Worm (Caenorhabditis elegans): Measurements from ENCODE around the gene W09G12.8.
A peak's percentile ranks its signal among the peaks of the same experiment; 100 is the strongest.

W09G12.8 gene

DNA sequence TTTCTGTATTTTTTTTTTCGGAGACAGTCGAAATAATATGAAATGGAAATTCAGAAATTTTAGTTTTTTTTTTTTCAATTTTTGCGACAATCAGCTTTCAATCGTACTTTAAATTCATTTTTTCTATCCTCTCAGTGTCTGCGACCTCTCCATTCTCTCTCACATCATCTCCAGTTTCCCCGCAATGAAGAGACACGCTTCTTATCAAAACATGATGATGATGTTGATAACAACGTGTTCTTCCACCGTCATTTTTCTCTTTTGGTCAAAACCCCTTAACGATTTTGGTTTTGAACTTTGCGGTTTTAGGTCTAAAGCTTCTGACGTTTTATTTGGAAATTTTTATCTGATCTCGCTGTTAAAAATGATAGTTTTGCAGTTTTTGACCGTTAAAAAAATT, 16.7 kb upstream of the W09G12.8 start:
- TF ChIP-seq F13C5.2 (tag; optimal IDR thresholded peaks at IDR 0.05) (no peak), B0310.2 (tag; optimal IDR thresholded peaks at IDR 0.05) (no peak), ceh-13 (GFP tag; optimal IDR thresholded peaks at IDR 0.05) (no peak), scrt-1 (GFP tag; IDR thresholded peaks at IDR 0.05) (no peak), sea-1 (GFP tag; conservative IDR thresholded peaks at IDR 0.05) (no peak), pes-1 (GFP tag; IDR thresholded peaks at IDR 0.05) (no peak), ceh-36 (tag; optimal IDR thresholded peaks at IDR 0.05) (no peak), ama-1 (optimal IDR thresholded peaks at IDR 0.05) (no peak), tbx-11 (GFP tag; IDR thresholded peaks at IDR 0.05) (no peak), ets-7 (tag; optimal IDR thresholded peaks at IDR 0.05) (no peak), tbx-37 (GFP tag; conservative IDR thresholded peaks at IDR 0.05) (no peak), hmbx-1 (tag; optimal IDR thresholded peaks at IDR 0.05) (no peak)

DNA sequence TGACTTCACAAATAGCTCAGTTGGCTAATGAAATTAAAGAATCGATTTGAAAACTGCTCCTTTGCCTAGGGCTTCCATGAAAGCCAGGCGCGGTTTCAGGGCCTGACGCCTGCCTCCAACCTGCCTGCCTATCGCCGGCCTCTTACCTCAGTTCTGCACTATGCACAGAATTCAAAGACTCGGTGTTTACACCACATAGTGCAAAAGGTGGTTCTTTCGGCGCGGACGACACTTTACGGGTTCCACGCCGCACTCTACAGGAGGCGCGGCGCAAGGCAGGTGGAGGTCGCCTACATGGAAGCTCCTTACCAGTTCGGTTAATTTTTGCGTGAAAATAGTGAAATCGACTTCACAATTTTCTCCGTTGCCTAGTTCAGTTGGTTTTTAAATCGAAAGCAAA, 16.2 kb upstream of the W09G12.8 start:
- no peak for TF ChIP-seq tbx-37 (GFP tag; conservative IDR thresholded peaks at IDR 0.05)
- TF ChIP-seq flt-1 (GFP tag; IDR thresholded peaks at IDR 0.05), result no peak
- no peak for TF ChIP-seq B0310.2 (tag; optimal IDR thresholded peaks at IDR 0.05)
- TF ChIP-seq tra-4 (tag; optimal IDR thresholded peaks at IDR 0.05), result no peak
- no peak for TF ChIP-seq hnd-1 (tag; optimal IDR thresholded peaks at IDR 0.05)
- TF ChIP-seq aly-1 (tag; optimal IDR thresholded peaks at IDR 0.05), result no peak
- TF ChIP-seq ets-7 (tag; optimal IDR thresholded peaks at IDR 0.05), result no peak

DNA sequence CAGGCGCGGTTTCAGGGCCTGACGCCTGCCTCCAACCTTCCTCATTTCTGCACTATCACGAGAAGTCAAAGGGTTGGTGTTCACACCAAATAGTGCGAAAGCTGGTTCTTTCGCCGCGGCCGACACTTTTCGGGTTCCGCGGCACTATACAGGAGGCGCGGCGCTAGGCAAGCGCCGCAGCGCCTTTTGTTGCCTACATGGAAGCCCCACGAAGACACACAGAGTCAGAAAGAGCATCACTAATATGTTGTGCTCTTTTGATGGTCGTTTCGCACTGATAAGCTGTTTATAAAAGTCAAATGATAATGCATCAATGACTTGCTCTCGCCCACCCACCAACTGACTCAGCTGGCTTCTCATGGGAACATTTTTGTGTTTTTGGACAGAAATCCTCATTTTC, 14.1 kb upstream of the W09G12.8 start:
- TF ChIP-seq hnd-1 (tag; optimal IDR thresholded peaks at IDR 0.05) (no peak), ceh-36 (tag; optimal IDR thresholded peaks at IDR 0.05) (no peak), F13C5.2 (tag; optimal IDR thresholded peaks at IDR 0.05) (no peak), ceh-13 (GFP tag; optimal IDR thresholded peaks at IDR 0.05) (no peak)

DNA sequence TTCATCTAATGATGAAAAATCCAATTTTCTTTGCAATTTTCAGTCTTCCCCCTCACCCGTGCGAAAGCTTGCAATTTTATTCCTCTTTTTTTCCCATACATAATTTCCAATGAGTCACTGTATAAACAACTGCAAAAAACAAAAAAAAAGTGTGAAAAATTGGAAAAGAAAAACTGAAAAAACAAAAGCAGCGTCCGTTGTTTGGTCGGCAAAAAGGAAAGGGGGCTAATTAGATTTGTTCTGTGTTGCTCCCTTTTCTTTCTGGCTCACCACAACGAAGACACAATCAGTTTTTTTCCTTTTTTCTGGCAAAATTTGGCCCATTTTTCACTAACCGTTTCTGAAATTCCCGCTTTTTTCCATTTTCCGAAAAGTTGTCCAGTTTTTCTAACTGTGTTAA, 13.6 kb upstream of the W09G12.8 start:
- TF ChIP-seq hmg-4 (GFP tag; optimal IDR thresholded peaks at IDR 0.05) (no peak), ceh-36 (tag; optimal IDR thresholded peaks at IDR 0.05) (no peak), tra-4 (tag; optimal IDR thresholded peaks at IDR 0.05) (no peak), pes-1 (GFP tag; IDR thresholded peaks at IDR 0.05) (no peak)

DNA sequence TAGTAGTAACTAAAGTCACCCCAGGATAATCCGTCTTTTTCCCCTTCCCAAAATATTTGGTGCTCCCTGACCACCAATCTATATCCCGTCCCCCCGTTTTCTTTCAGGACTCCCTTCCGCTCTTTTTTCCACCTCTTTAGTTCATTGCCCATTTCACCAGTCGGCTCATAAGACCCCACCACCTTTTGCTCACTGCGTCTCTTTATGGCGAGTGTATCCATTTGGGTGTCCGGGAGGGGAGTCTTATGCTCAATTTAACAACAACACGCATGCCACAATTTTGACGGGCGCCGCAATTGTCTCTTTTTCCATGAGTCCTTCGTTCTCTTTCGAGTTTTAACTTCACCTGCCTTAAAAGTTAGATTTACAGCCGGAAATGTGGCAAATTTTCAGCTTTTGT, 12.8 kb upstream of the W09G12.8 start:
- no peak for TF ChIP-seq tbx-11 (GFP tag; IDR thresholded peaks at IDR 0.05)
- TF ChIP-seq hmg-4 (GFP tag; optimal IDR thresholded peaks at IDR 0.05), result no peak
- TF ChIP-seq ceh-13 (GFP tag; optimal IDR thresholded peaks at IDR 0.05), result no peak
- no peak for TF ChIP-seq ceh-36 (tag; optimal IDR thresholded peaks at IDR 0.05)
- no peak for TF ChIP-seq hnd-1 (tag; optimal IDR thresholded peaks at IDR 0.05)
- no peak for TF ChIP-seq ets-7 (tag; optimal IDR thresholded peaks at IDR 0.05)
- no peak for TF ChIP-seq aly-1 (tag; optimal IDR thresholded peaks at IDR 0.05)
- TF ChIP-seq B0310.2 (tag; optimal IDR thresholded peaks at IDR 0.05), result no peak
- TF ChIP-seq hmbx-1 (tag; optimal IDR thresholded peaks at IDR 0.05), result no peak
- TF ChIP-seq sea-1 (GFP tag; conservative IDR thresholded peaks at IDR 0.05), result no peak
- no peak for TF ChIP-seq ama-1 (optimal IDR thresholded peaks at IDR 0.05)
- no peak for TF ChIP-seq scrt-1 (GFP tag; IDR thresholded peaks at IDR 0.05)
- TF ChIP-seq pes-1 (GFP tag; IDR thresholded peaks at IDR 0.05), result no peak
- no peak for TF ChIP-seq tbx-37 (GFP tag; conservative IDR thresholded peaks at IDR 0.05)
- TF ChIP-seq tra-4 (tag; optimal IDR thresholded peaks at IDR 0.05), result no peak
- TF ChIP-seq F13C5.2 (tag; optimal IDR thresholded peaks at IDR 0.05), result no peak

DNA sequence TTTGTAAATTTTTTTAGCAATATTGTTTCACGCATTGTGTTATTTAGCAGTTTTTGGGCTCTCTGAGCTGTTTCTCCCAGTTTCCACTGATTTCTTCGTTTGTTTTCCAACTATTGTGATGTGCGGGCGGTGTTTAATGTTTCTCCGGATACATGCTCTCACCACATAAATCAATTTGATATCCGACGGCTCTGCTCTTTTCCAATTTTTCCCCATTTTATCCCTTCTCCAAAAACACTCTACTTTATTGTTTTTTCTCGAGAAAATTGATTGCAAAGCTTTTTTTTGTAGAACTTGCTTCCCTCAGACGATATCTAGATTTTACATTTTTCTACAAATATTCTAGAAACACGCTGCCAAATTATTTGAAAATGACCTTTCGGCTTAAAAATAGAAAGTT, 10.4 kb upstream of the W09G12.8 start:
- TF ChIP-seq aly-1 (tag; optimal IDR thresholded peaks at IDR 0.05), result no peak

DNA sequence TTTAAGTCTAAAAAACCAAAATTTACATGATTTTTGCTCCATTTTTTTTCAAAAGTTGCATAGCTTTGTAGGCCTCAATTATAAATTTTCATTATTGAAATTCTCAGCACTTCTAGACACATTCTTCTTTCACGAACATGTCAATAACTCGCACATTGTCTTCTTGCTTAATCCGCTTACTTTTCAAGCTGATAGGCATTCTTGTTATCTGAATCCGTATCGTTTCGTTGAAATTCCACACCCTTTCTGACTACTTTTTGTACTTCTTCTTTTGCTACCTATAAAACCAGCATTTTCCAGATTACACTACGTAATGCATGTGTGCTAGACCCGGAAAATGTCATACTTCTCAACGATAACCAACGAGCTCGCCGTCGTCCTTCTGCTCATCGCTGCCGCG, 9.7 kb upstream of the W09G12.8 start, which contains the start of gene W09G12.9:
W09G12.9 (plus strand) TSS at position 301 of the 400 bp plus-strand sequence.
- TF ChIP-seq sea-1 (GFP tag; conservative IDR thresholded peaks at IDR 0.05) (no peak), scrt-1 (GFP tag; IDR thresholded peaks at IDR 0.05) (no peak), hnd-1 (tag; optimal IDR thresholded peaks at IDR 0.05) (no peak), ets-7 (tag; optimal IDR thresholded peaks at IDR 0.05) (no peak), hmbx-1 (tag; optimal IDR thresholded peaks at IDR 0.05) (no peak)

DNA sequence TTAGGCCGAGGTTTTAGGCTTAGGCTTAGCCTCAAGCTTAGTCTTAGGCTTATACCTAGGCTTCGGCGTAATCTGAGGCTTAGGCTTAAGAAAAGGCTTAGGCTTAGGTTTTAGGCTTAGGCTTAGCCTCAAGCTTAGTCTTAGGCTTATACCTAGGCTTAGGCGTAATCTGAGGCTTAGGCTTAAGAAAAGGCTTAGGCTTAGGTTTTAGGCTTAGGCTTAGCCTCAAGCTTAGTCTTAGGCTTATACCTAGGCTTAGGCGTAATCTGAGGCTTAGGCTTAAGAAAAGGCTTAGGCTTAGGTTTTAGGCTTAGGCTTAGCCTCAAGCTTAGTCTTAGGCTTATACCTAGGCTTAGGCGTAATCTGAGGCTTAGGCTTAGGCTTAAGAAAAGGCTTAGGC, 8.7 kb upstream of the W09G12.8 start:
- TF ChIP-seq ceh-36 (tag; optimal IDR thresholded peaks at IDR 0.05), result peak; percentile 72

DNA sequence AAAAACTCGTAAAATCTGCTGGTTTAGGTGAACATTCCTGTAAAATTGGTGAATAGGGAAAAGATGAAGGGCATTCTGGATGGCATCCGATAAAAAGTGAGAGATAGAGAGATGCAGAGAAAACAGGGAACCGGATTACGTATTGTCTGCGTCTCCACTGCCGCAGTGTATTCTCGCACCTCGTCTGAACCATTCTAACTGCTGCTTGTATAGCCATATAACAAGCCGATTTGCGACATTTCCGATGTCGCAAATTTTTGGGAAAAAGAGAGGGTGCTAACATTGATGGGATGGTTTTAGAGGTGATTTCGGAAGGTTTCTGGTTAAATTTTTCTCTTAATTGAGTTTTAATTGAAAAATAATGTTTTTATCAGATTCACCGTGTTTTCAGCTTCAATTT, 4.8 kb upstream of the W09G12.8 start, which contains the start of gene W09G12.10:
W09G12.10 (minus strand) TSS at position 121 of the 400 bp plus-strand sequence.
- TF ChIP-seq ets-7 (tag; optimal IDR thresholded peaks at IDR 0.05) (no peak), sea-1 (GFP tag; conservative IDR thresholded peaks at IDR 0.05) (no peak), ceh-36 (tag; optimal IDR thresholded peaks at IDR 0.05) (no peak), hmg-4 (GFP tag; optimal IDR thresholded peaks at IDR 0.05) (no peak), aly-1 (tag; optimal IDR thresholded peaks at IDR 0.05) (no peak), tra-4 (tag; optimal IDR thresholded peaks at IDR 0.05) (no peak), scrt-1 (GFP tag; IDR thresholded peaks at IDR 0.05) (no peak), ama-1 (optimal IDR thresholded peaks at IDR 0.05) (no peak), hmbx-1 (tag; optimal IDR thresholded peaks at IDR 0.05) (no peak), tbx-37 (GFP tag; conservative IDR thresholded peaks at IDR 0.05) (no peak), ceh-13 (GFP tag; optimal IDR thresholded peaks at IDR 0.05) (no peak), tbx-11 (GFP tag; IDR thresholded peaks at IDR 0.05) (no peak), pes-1 (GFP tag; IDR thresholded peaks at IDR 0.05) (no peak), B0310.2 (tag; optimal IDR thresholded peaks at IDR 0.05) (no peak), F13C5.2 (tag; optimal IDR thresholded peaks at IDR 0.05) (no peak), hnd-1 (tag; optimal IDR thresholded peaks at IDR 0.05) (no peak), flt-1 (GFP tag; IDR thresholded peaks at IDR 0.05) (no peak)

Data from whole organism, early embryonic.